Fruit fly (Drosophila melanogaster): ENCODE data around the gene Mybbp1A.

Gene Mybbp1A

DNA sequence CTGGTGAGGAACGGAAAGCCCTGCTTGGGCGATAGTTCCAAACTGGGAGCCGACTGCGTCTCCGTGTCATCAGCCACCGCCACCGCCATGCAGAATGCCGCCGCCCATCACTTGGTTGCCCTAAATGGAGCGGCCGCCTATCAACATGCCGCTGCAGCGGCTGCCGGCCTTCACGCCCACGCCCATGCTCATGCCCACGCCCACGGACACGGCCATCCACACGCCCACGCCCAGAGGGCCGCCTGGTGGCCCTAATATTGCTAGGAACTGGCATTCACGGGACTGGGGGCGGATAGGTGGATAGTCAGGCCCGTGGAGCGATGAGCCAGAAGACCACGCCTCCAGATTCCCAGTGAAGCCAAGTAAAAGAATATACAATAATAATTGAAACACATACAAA lies 32.5 kb upstream of the Mybbp1A start:
- TF ChIP-seq CG7045 (GFP tag; optimal IDR thresholded peaks at IDR 0.05) (no peak), CG12768 (GFP tag; optimal IDR thresholded peaks at IDR 0.05) (no peak), Hr96 (GFP tag; optimal IDR thresholded peaks at IDR 0.05) (no peak), CG1620 (GFP tag; optimal IDR thresholded peaks at IDR 0.05) (no peak), pad (GFP tag; optimal IDR thresholded peaks at IDR 0.05) (no peak), ovo (GFP tag; optimal IDR thresholded peaks at IDR 0.05) (no peak), cnc (optimal IDR thresholded peaks at IDR 0.05) (no peak), Crg-1 (GFP tag; optimal IDR thresholded peaks at IDR 0.05) (no peak), Clk (GFP tag; optimal IDR thresholded peaks at IDR 0.05) (no peak), toe (GFP tag; optimal IDR thresholded peaks at IDR 0.05) (no peak), tj (GFP tag; optimal IDR thresholded peaks at IDR 0.05) (no peak), kay (GFP tag; ENCODE audit: borderline replicate concordance) (no peak), bab1 (GFP tag; optimal IDR thresholded peaks at IDR 0.05) (no peak), CG11617 (GFP tag; optimal IDR thresholded peaks at IDR 0.05) (no peak), CG5204 (GFP tag; optimal IDR thresholded peaks at IDR 0.05) (no peak), cic (GFP tag; optimal IDR thresholded peaks at IDR 0.05) (no peak), CG14711 (tag; optimal IDR thresholded peaks at IDR 0.05) (no peak), CG7101 (tag; optimal IDR thresholded peaks at IDR 0.05) (no peak)

DNA sequence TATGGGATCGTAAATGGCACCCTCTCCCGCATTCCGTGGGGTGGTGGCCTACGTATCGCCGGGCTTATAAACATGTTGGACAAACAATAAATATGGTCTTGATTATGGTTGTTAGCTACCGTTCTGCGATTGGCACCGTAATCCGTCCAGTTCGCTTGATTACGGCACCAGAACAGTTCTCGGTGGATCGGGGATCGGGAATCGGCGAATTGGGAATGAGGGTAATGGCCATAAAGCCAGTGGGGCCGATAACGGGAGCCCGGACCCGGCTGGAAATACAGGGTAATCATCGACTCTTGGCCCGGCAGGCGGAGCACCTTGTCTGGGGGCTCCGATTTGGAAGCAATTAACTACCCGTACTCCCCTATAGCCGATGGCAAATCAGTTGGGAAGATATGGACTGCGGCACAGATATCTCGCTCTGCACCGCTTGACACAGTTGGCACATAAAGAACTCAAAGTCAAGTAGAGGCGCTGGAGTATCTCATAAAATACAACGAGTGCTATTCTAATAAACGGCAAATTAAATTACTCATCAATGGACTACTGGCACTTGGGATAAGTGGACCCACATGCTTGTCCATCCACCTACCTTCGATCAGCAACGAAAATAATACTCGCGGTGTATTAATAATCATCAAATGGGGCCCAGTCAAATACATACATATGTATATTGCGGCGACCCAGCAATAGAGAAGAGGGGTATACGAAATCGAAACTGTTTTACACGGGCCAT lies 31.1 kb upstream of the Mybbp1A start:
- TF ChIP-seq CG5204 (GFP tag; optimal IDR thresholded peaks at IDR 0.05) (no peak), CG14711 (tag; optimal IDR thresholded peaks at IDR 0.05) (peak; percentile 6), ovo (GFP tag; optimal IDR thresholded peaks at IDR 0.05) (no peak), toe (GFP tag; optimal IDR thresholded peaks at IDR 0.05) (no peak), kay (GFP tag; ENCODE audit: borderline replicate concordance) (no peak), Clk (GFP tag; optimal IDR thresholded peaks at IDR 0.05) (no peak), pad (GFP tag; optimal IDR thresholded peaks at IDR 0.05) (peak; percentile 14)

DNA sequence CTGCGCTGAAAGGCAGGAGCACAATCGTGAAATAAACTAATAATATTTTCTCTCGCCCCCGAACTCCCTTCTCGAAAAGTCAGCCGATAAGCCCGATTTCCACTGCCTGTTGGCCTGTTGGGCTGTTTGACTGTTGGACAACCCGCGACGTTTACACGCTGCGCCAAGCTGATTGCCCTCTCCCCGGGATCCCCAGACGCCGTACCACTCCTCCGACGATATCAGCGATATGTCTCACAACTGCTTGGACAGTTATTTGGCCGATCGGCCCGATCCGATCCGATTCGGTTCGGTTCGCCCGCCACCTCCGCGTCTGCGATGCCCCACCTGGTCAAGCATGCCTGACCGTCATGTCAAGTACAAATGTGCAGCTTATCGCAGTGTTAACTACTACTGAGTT lies 29.8 kb upstream of the Mybbp1A start:
- peak; percentile 12 for TF ChIP-seq Mnt (GFP tag; optimal IDR thresholded peaks at IDR 0.05)
- peak; percentile 52 for TF ChIP-seq cic (GFP tag; optimal IDR thresholded peaks at IDR 0.05)
- TF ChIP-seq CG7101 (tag; optimal IDR thresholded peaks at IDR 0.05) = peak; percentile 14
- TF ChIP-seq CG11617 (GFP tag; optimal IDR thresholded peaks at IDR 0.05) = no peak
- TF ChIP-seq kay (GFP tag; ENCODE audit: borderline replicate concordance) = no peak
- TF ChIP-seq bab1 (GFP tag; optimal IDR thresholded peaks at IDR 0.05) = no peak
- peak; percentile 24 for TF ChIP-seq Hr96 (GFP tag; optimal IDR thresholded peaks at IDR 0.05)
- peak; percentile 48 for TF ChIP-seq ovo (GFP tag; optimal IDR thresholded peaks at IDR 0.05)
- peak; percentile 26 for TF ChIP-seq CG12768 (GFP tag; optimal IDR thresholded peaks at IDR 0.05)

DNA sequence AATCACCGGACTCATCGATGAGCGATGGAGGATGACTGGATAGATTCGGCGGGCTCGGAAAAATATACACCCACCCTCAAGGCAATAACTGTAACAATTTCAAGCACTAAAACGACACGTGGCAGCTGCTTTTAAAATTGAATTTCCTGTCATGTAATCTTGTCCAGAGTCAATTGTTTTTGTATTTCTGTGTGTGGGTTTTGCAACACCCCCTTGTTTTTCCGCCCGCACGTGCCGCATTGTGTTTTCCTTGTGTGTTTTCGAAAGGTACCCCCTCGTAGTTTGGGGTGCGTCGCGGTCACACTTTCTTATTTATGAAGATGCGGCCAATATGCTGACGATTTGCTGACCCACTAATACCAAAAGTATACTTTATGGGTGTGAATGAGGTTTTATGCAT lies 27.6 kb upstream of the Mybbp1A start:
- TF ChIP-seq CG14711 (tag; optimal IDR thresholded peaks at IDR 0.05) (no peak), Hr96 (GFP tag; optimal IDR thresholded peaks at IDR 0.05) (no peak), CG11617 (GFP tag; optimal IDR thresholded peaks at IDR 0.05) (no peak), bab1 (GFP tag; optimal IDR thresholded peaks at IDR 0.05) (no peak), CG1620 (GFP tag; optimal IDR thresholded peaks at IDR 0.05) (no peak), Clk (GFP tag; optimal IDR thresholded peaks at IDR 0.05) (no peak), toe (GFP tag; optimal IDR thresholded peaks at IDR 0.05) (no peak), CG7045 (GFP tag; optimal IDR thresholded peaks at IDR 0.05) (no peak), kay (GFP tag; ENCODE audit: borderline replicate concordance) (no peak), CG12768 (GFP tag; optimal IDR thresholded peaks at IDR 0.05) (no peak), Crg-1 (GFP tag; optimal IDR thresholded peaks at IDR 0.05) (no peak), pad (GFP tag; optimal IDR thresholded peaks at IDR 0.05) (no peak), CG33017 (tag; optimal IDR thresholded peaks at IDR 0.05) (no peak), cic (GFP tag; optimal IDR thresholded peaks at IDR 0.05) (no peak), Mnt (GFP tag; optimal IDR thresholded peaks at IDR 0.05) (no peak)

DNA sequence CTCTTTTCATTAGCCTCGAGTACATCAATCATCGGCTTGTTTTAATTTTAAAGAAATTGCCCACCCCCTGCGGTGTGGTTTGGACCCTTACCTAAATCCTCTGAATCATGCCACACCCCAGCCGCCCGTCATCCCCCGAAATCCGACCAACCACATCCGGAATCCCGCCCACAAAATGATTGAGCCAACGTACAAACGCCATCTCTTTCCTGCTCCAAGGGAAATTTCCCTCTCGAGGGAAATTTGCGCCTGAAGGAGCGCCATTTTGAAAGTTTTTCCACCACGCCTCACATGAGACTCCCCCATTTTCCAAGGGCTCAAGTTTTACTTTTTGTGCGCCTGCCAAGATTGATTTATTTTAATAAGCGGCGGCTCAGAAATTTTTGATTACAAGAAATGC lies 19.5 kb upstream of the Mybbp1A start:
- TF ChIP-seq toe (GFP tag; optimal IDR thresholded peaks at IDR 0.05) (no peak), CG5204 (GFP tag; optimal IDR thresholded peaks at IDR 0.05) (no peak), cic (GFP tag; optimal IDR thresholded peaks at IDR 0.05) (no peak), Hr96 (GFP tag; optimal IDR thresholded peaks at IDR 0.05) (no peak), bab1 (GFP tag; optimal IDR thresholded peaks at IDR 0.05) (no peak), Clk (GFP tag; optimal IDR thresholded peaks at IDR 0.05) (no peak)

DNA sequence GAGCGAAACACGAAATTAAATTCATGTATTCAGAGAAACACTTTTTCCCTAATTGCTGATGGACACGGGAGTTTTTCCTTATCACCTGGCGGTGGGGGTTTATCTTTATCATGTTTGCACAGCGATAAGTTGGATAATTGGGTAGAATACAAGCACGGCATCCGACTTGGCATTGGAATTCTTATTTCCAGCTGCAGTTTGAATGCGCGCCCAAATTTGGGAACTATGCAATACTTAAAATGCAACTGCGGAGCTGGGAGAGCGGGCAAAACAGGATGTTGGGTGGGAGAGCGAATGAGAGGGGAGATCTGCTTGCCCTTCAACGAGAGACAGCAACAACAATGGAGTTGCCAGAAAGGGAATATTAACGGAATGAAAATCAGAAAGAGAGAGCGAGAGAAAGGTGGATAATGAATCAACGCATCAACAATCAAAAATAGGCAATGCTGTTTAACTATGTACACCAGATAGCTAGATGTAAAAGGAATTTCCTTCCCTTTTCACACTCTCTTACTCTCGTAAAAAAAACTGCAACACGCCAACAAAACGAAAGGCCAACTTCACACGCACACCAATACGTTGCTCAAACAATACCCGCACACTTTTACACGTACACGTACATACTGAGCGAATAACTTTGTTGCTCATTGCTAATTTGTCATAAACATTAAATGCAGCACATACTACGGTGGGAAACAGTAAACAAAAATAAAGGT lies 12.7 kb upstream of the Mybbp1A start:
- TF ChIP-seq CG7101 (tag; optimal IDR thresholded peaks at IDR 0.05) (peak; percentile 22), tj (GFP tag; optimal IDR thresholded peaks at IDR 0.05) (no peak), bab1 (GFP tag; optimal IDR thresholded peaks at IDR 0.05) (peak; percentile 34)

DNA sequence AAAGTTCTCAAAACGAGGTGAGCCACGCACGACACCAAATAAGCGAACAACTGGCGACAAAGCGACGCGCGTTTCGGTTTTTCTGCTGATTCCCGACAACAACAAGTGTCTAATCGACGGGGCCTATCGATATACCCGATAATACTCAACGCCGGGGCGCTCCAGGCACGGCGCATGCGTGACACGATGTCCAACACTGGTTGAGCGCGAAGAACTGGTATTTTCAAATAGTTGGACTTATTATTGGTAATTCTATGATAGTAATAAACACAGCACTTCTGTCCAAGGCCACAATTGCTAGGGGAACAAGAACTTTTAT lies 12.1 kb upstream of the Mybbp1A start:
- TF ChIP-seq toe (GFP tag; optimal IDR thresholded peaks at IDR 0.05) (no peak), tj (GFP tag; optimal IDR thresholded peaks at IDR 0.05) (peak; percentile 19), pad (GFP tag; optimal IDR thresholded peaks at IDR 0.05) (no peak), CG7045 (GFP tag; optimal IDR thresholded peaks at IDR 0.05) (no peak), CG5204 (GFP tag; optimal IDR thresholded peaks at IDR 0.05) (no peak), cic (GFP tag; optimal IDR thresholded peaks at IDR 0.05) (no peak), Crg-1 (GFP tag; optimal IDR thresholded peaks at IDR 0.05) (peak; percentile 47), cnc (optimal IDR thresholded peaks at IDR 0.05) (no peak), CG1620 (GFP tag; optimal IDR thresholded peaks at IDR 0.05) (peak; percentile 24), kay (GFP tag; ENCODE audit: borderline replicate concordance) (no peak), Hr96 (GFP tag; optimal IDR thresholded peaks at IDR 0.05) (no peak), ovo (GFP tag; optimal IDR thresholded peaks at IDR 0.05) (no peak), bab1 (GFP tag; optimal IDR thresholded peaks at IDR 0.05) (peak; percentile 28), CG14711 (tag; optimal IDR thresholded peaks at IDR 0.05) (no peak), CG12768 (GFP tag; optimal IDR thresholded peaks at IDR 0.05) (no peak), CG7101 (tag; optimal IDR thresholded peaks at IDR 0.05) (no peak), Clk (GFP tag; optimal IDR thresholded peaks at IDR 0.05) (no peak), CG33017 (tag; optimal IDR thresholded peaks at IDR 0.05) (no peak), CG11617 (GFP tag; optimal IDR thresholded peaks at IDR 0.05) (no peak), Mnt (GFP tag; optimal IDR thresholded peaks at IDR 0.05) (peak; percentile 2)
